Fruit fly (Drosophila melanogaster) whole organism, embryonic: ENCODE data around the gene Nup43.

Experiments used
- Aef1 ChIP-seq: fragments of 200-800 bp; sonication (Bioruptor generic); IDR thresholded peaks from 3 replicates; pipeline ENCODE4 v1.3.6; 2022; ENCODE audit warnings: missing biosample characterization, missing genetic modification characterization
- Atf3 ChIP-seq: fragments of 200-800 bp; sonication (Bioruptor generic); optimal IDR thresholded peaks from 3 replicates; lab custom pipeline; 2016; ENCODE audit warnings: missing biosample characterization, missing genetic modification characterization
- Bteb2 ChIP-seq: fragments of 200-800 bp; sonication (Bioruptor generic); optimal IDR thresholded peaks from 2 replicates; lab custom pipeline; 2016; ENCODE audit warnings: missing biosample characterization, missing genetic modification characterization
- CG10267 ChIP-seq: fragments of 200-800 bp; sonication (Bioruptor generic); optimal IDR thresholded peaks from 2 replicates; lab custom pipeline; 2018; ENCODE audit warnings: missing biosample characterization, mild to moderate bottlenecking, missing genetic modification characterization, moderate library complexity
- CG10543 ChIP-seq: fragments of 200-800 bp; sonication (Bioruptor generic); optimal IDR thresholded peaks from 3 replicates; lab custom pipeline; 2017; ENCODE audit warnings: missing biosample characterization, mild to moderate bottlenecking, missing genetic modification characterization, moderate library complexity
- CG11398 ChIP-seq: fragments of 200-800 bp; sonication (Bioruptor generic); optimal IDR thresholded peaks from 2 replicates; lab custom pipeline; 2016; ENCODE audit warnings: missing biosample characterization, missing genetic modification characterization
- CG12744 ChIP-seq: fragments of 200-800 bp; sonication (Bioruptor generic); optimal IDR thresholded peaks from 2 replicates; lab custom pipeline; 2016; ENCODE audit warnings: missing biosample characterization, missing genetic modification characterization
- CG13287 ChIP-seq: fragments of 200-800 bp; sonication (Bioruptor generic); IDR thresholded peaks from 2 replicates; pipeline ENCODE4 v1.3.6; 2022; ENCODE audit warnings: missing biosample characterization, missing genetic modification characterization; ENCODE audit not compliant: partially characterized antibody
- CG14860 ChIP-seq: fragments of 200-800 bp; sonication (Bioruptor generic); IDR thresholded peaks from 3 replicates; pipeline ENCODE4 v1.3.6; 2022; ENCODE audit warnings: missing biosample characterization, missing genetic modification characterization; ENCODE audit not compliant: partially characterized antibody
- CG17361 ChIP-seq: fragments of 200-800 bp; sonication (Bioruptor generic); IDR thresholded peaks from 3 replicates; pipeline ENCODE4 v1.3.6; 2022; ENCODE audit warnings: missing biosample characterization, missing genetic modification characterization
- CG17612 ChIP-seq: fragments of 200-800 bp; sonication (Bioruptor generic); IDR thresholded peaks from 2 replicates; pipeline ENCODE4 v1.3.6; 2022; ENCODE audit warnings: missing biosample characterization, missing genetic modification characterization
- CG2678 ChIP-seq: fragments of 200-800 bp; sonication (Bioruptor generic); optimal IDR thresholded peaks from 3 replicates; lab custom pipeline; 2019; ENCODE audit warnings: missing biosample characterization, mild to moderate bottlenecking, missing genetic modification characterization, moderate library complexity
- CG30403 ChIP-seq: fragments of 200-800 bp; sonication (Bioruptor generic); optimal IDR thresholded peaks from 3 replicates; lab custom pipeline; 2016; ENCODE audit warnings: missing biosample characterization, missing genetic modification characterization
- CG3407 ChIP-seq: fragments of 200-800 bp; sonication (Bioruptor generic); optimal IDR thresholded peaks from 2 replicates; lab custom pipeline; 2018; ENCODE audit warnings: missing biosample characterization, mild to moderate bottlenecking, missing genetic modification characterization
- CG34422 ChIP-seq: fragments of 200-800 bp; sonication (Bioruptor generic); IDR thresholded peaks from 3 replicates; pipeline ENCODE4 v1.3.6; 2022; ENCODE audit warnings: missing biosample characterization, missing genetic modification characterization
- CG6813 ChIP-seq: fragments of 200-800 bp; sonication (Bioruptor generic); optimal IDR thresholded peaks from 2 replicates; lab custom pipeline; 2017; ENCODE audit warnings: missing biosample characterization, missing genetic modification characterization, mild to moderate bottlenecking, moderate library complexity, missing genetic modification reagents
- CG7271 ChIP-seq: fragments of 200-800 bp; sonication (Bioruptor generic); optimal IDR thresholded peaks from 2 replicates; lab custom pipeline; 2018; ENCODE audit warnings: missing biosample characterization, mild to moderate bottlenecking, missing genetic modification characterization, moderate library complexity
- CG7963 ChIP-seq: fragments of 200-800 bp; sonication (Bioruptor generic); IDR thresholded peaks from 3 replicates; pipeline ENCODE4 v1.3.6; 2022; ENCODE audit warnings: missing biosample characterization, missing genetic modification characterization; ENCODE audit not compliant: partially characterized antibody
- CG8089 ChIP-seq: fragments of 200-800 bp; sonication (Bioruptor generic); optimal IDR thresholded peaks from 3 replicates; lab custom pipeline; 2016; ENCODE audit warnings: missing biosample characterization, missing genetic modification characterization
- CG8765 ChIP-seq: fragments of 200-800 bp; sonication (Bioruptor generic); IDR thresholded peaks from 2 replicates; pipeline ENCODE4 v1.3.6; 2022; ENCODE audit warnings: missing biosample characterization, missing genetic modification characterization
- CG8924 ChIP-seq: fragments of 200-800 bp; optimal IDR thresholded peaks from 3 replicates; lab custom pipeline; 2019; ENCODE audit warnings: missing biosample characterization, mild to moderate bottlenecking, missing genetic modification characterization, moderate library complexity
- CG9876 ChIP-seq: fragments of 200-800 bp; sonication (Bioruptor generic); optimal IDR thresholded peaks from 2 replicates; lab custom pipeline; 2016; ENCODE audit warnings: missing biosample characterization, missing genetic modification characterization
- H2.0 ChIP-seq: fragments of 200-800 bp; sonication (Bioruptor generic); IDR thresholded peaks from 2 replicates; pipeline ENCODE4 v1.3.6; 2022; ENCODE audit warnings: missing biosample characterization, missing genetic modification characterization
- HLH3B ChIP-seq: fragments of 200-800 bp; sonication (Bioruptor generic); IDR thresholded peaks from 2 replicates; pipeline ENCODE4 v1.3.6; 2022; ENCODE audit warnings: missing biosample characterization, missing genetic modification characterization
- HmgZ ChIP-seq: fragments of 200-800 bp; sonication (Bioruptor generic); optimal IDR thresholded peaks from 2 replicates; lab custom pipeline; 2018; ENCODE audit warnings: missing biosample characterization, mild to moderate bottlenecking, missing genetic modification characterization
- Med ChIP-seq: fragments of 200-800 bp; sonication (Bioruptor generic); peaks from one replicate; lab custom pipeline; 2016; ENCODE audit warnings: missing biosample characterization, missing genetic modification characterization, mild to moderate bottlenecking, inconsistent platforms, moderate library complexity
- NFAT ChIP-seq: fragments of 200-800 bp; sonication (Bioruptor generic); IDR thresholded peaks from 2 replicates; pipeline ENCODE4 v1.3.6; 2022; ENCODE audit warnings: missing biosample characterization, missing genetic modification characterization
- Oaz ChIP-seq: fragments of 200-800 bp; sonication (Bioruptor generic); IDR thresholded peaks from 2 replicates; pipeline ENCODE4 v1.3.6; 2022; ENCODE audit warnings: missing biosample characterization, missing genetic modification characterization
- Sin3A ChIP-seq: fragments of >200 bp; optimal IDR thresholded peaks from 2 replicates; lab custom pipeline; 2018
- ci ChIP-seq: fragments of 200-800 bp; sonication (Bioruptor generic); IDR thresholded peaks from 3 replicates; pipeline ENCODE4 v1.3.6; 2022; ENCODE audit warnings: missing biosample characterization, missing genetic modification characterization
- cwo ChIP-seq: fragments of 200-800 bp; sonication (Bioruptor generic); optimal IDR thresholded peaks from 3 replicates; lab custom pipeline; 2017; ENCODE audit warnings: missing biosample characterization, missing genetic modification characterization, mild to moderate bottlenecking, moderate library complexity, missing genetic modification reagents
- eve ChIP-seq, 2 experiments: fragments of >200 bp; optimal IDR thresholded peaks; 2 replicates each; lab custom pipeline; 2017; ENCODE audit warnings: missing biosample characterization in 2 of 2, missing genetic modification characterization in 2 of 2
- fd64A ChIP-seq: fragments of 200-800 bp; sonication (Bioruptor generic); optimal IDR thresholded peaks from 3 replicates; lab custom pipeline; 2018; ENCODE audit warnings: missing biosample characterization, mild to moderate bottlenecking, missing genetic modification characterization
- grn ChIP-seq: fragments of 200-800 bp; sonication (Bioruptor generic); optimal IDR thresholded peaks from 3 replicates; lab custom pipeline; 2017; ENCODE audit warnings: missing biosample characterization, missing genetic modification characterization
- her ChIP-seq: fragments of 200-800 bp; sonication (Bioruptor generic); optimal IDR thresholded peaks from 2 replicates; lab custom pipeline; 2016; ENCODE audit warnings: missing biosample characterization, missing genetic modification characterization
- mam ChIP-seq: fragments of 200-800 bp; sonication (Bioruptor generic); optimal IDR thresholded peaks from 3 replicates; lab custom pipeline; 2016; ENCODE audit warnings: missing biosample characterization, missing genetic modification characterization
- nerfin-1 ChIP-seq: fragments of 200-800 bp; sonication (Bioruptor generic); optimal IDR thresholded peaks from 3 replicates; lab custom pipeline; 2019; ENCODE audit warnings: missing biosample characterization, mild to moderate bottlenecking, missing genetic modification characterization, moderate library complexity
- onecut ChIP-seq: fragments of 200-800 bp; sonication (Bioruptor generic); IDR thresholded peaks from 2 replicates; pipeline ENCODE4 v1.3.6; 2022; ENCODE audit warnings: missing biosample characterization, missing genetic modification characterization
- org-1 ChIP-seq: fragments of 200-800 bp; sonication (Bioruptor generic); optimal IDR thresholded peaks from 2 replicates; lab custom pipeline; 2017; ENCODE audit warnings: missing biosample characterization, missing genetic modification characterization
- row ChIP-seq: fragments of 200-800 bp; sonication (Bioruptor generic); IDR thresholded peaks from 3 replicates; pipeline ENCODE4 v1.3.6; 2022; ENCODE audit warnings: missing biosample characterization, missing genetic modification characterization
- sd ChIP-seq: fragments of 200-800 bp; sonication (Bioruptor generic); optimal IDR thresholded peaks from 3 replicates; lab custom pipeline; 2018; ENCODE audit warnings: missing biosample characterization, mild to moderate bottlenecking, missing genetic modification characterization, moderate library complexity
- sens ChIP-seq: fragments of 200-800 bp; sonication (Bioruptor generic); peaks from one replicate; lab custom pipeline; 2016; ENCODE audit warnings: missing biosample characterization, missing genetic modification characterization
- so ChIP-seq: fragments of 200-800 bp; sonication (Bioruptor generic); IDR thresholded peaks from 3 replicates; pipeline ENCODE4 v1.3.6; 2022; ENCODE audit warnings: missing biosample characterization, missing genetic modification characterization
- tin ChIP-seq: fragments of 200-800 bp; sonication (Bioruptor generic); optimal IDR thresholded peaks from 3 replicates; lab custom pipeline; 2016; ENCODE audit warnings: missing biosample characterization, missing genetic modification characterization
- trem ChIP-seq: fragments of 200-800 bp; optimal IDR thresholded peaks from 3 replicates; lab custom pipeline; 2019; ENCODE audit warnings: missing biosample characterization, mild to moderate bottlenecking, missing genetic modification characterization, moderate library complexity
- ttk ChIP-seq: fragments of 200-800 bp; sonication (Bioruptor generic); IDR thresholded peaks from 2 replicates; pipeline ENCODE4 v2.1.2; 2022; ENCODE audit warnings: missing biosample characterization, missing genetic modification characterization
- zen2 ChIP-seq: fragments of 200-800 bp; sonication (Bioruptor generic); IDR thresholded peaks from 3 replicates; pipeline ENCODE4 v1.3.6; 2022; ENCODE audit warnings: missing biosample characterization, missing genetic modification characterization; ENCODE audit not compliant: partially characterized antibody

The Nup43 gene

dm6 chr3R:18411205-18411749 is 44.8 kb downstream of the Nup43 start, which contains the start of gene CG10864 (continued):
- TF ChIP-seq zen2 (GFP tag; lab: Robert Waterston, UW) (no peak), CG30403 (GFP tag; lab: Kevin White, UChicago) (no peak), Oaz (no peak), CG11398 (no peak), Med (peak; percentile 61), CG7271 (tag; lab: Kevin White, UChicago) (no peak)

dm6 chr3R:18412279-18413214 is 46.1 kb downstream of the Nup43 start, which contains the start of gene CG31122:
Gene CG31122, minus strand, starts transcription at chr3R:18412874.
- TF ChIP-seq so (GFP tag; lab: Robert Waterston, UW), result peak; percentile 27; the same call in 1 of the 3 replicates
- peak; percentile 11 for TF ChIP-seq her (GFP tag; lab: Kevin White, UChicago)
- TF ChIP-seq eve (GFP tag; optimal IDR thresholded peaks at IDR 0.05; lab: Kevin White, UChicago), result no peak
- peak; percentile 47 for TF ChIP-seq nerfin-1 (tag; lab: Kevin White, UChicago)
- TF ChIP-seq CG17612 (GFP tag; lab: Robert Waterston, UW), result no peak
- peak; percentile 54 for TF ChIP-seq tin (GFP tag; lab: Kevin White, UChicago)
- TF ChIP-seq CG34422 (GFP tag; lab: Robert Waterston, UW), result peak; percentile 84; the same call in 2 of the 3 replicates
- peak; percentile 88 for TF ChIP-seq CG7963
- peak; percentile 2 for TF ChIP-seq org-1
- no peak for TF ChIP-seq ci
- no peak for TF ChIP-seq CG2678 (tag; lab: Kevin White, UChicago)
- peak; percentile 32; the same call in 1 of the 2 replicates for TF ChIP-seq ttk
- TF ChIP-seq CG9876 (GFP tag; lab: Kevin White, UChicago), result no peak
- TF ChIP-seq CG10267 (tag; lab: Kevin White, UChicago), result peak; percentile 73
- peak; percentile 55 for TF ChIP-seq Atf3 (GFP tag; lab: Kevin White, UChicago)
- TF ChIP-seq grn (GFP tag; lab: Kevin White, UChicago), result peak; percentile 34
- peak; percentile 50 for TF ChIP-seq Bteb2 (GFP tag; lab: Kevin White, UChicago)
- TF ChIP-seq CG8765 (GFP tag; lab: Robert Waterston, UW), result 0 out of 2 replicates have a peak, but pooled peaks have one; percentile 19
- TF ChIP-seq onecut (GFP tag; lab: Robert Waterston, UW), result peak; percentile 77
- peak; percentile 95 for TF ChIP-seq sens
- peak; percentile 97 for TF ChIP-seq Sin3A (lab: Kevin White, UChicago)
- TF ChIP-seq CG12744 (GFP tag; lab: Kevin White, UChicago), result peak; percentile 30
- TF ChIP-seq CG3407 (GFP tag; lab: Kevin White, UChicago), result no peak
- 0 out of 2 replicates have a peak, but pooled peaks have one; percentile 23 for TF ChIP-seq NFAT (GFP tag; lab: Robert Waterston, UW)
- peak; percentile 83 for TF ChIP-seq CG10543
- TF ChIP-seq trem (tag; lab: Kevin White, UChicago), result peak; percentile 86
- TF ChIP-seq CG14860 (GFP tag; lab: Robert Waterston, UW), result peak; percentile 96
- no peak; the same call in 2 of the 3 replicates for TF ChIP-seq CG17361 (GFP tag; lab: Robert Waterston, UW)
- TF ChIP-seq sd (tag; lab: Kevin White, UChicago), result peak; percentile 71
- TF ChIP-seq mam (GFP tag; lab: Kevin White, UChicago), result peak; percentile 63
- TF ChIP-seq CG8089 (GFP tag; lab: Kevin White, UChicago), result no peak
- peak; percentile 83 for TF ChIP-seq row (GFP tag; lab: Robert Waterston, UW)
- peak; percentile 49; the same call in 1 of the 2 replicates for TF ChIP-seq HLH3B
- TF ChIP-seq cwo, result peak; percentile 5
- peak; percentile 98 for TF ChIP-seq CG13287 (GFP tag; lab: Robert Waterston, UW)
- peak; percentile 38 for TF ChIP-seq CG8924 (tag; lab: Kevin White, UChicago)
- peak; percentile 37 for TF ChIP-seq CG6813 (GFP tag; lab: Kevin White, UChicago)
- TF ChIP-seq Aef1 (GFP tag; lab: Robert Waterston, UW), result no peak
- TF ChIP-seq fd64A (GFP tag; lab: Kevin White, UChicago), result peak; percentile 33
- TF ChIP-seq H2.0, result no peak
- TF ChIP-seq HmgZ (tag; lab: Kevin White, UChicago), result peak; percentile 13
